Worm (Caenorhabditis elegans): ENCODE results near the gene Y57G11B.3.

DNA sequence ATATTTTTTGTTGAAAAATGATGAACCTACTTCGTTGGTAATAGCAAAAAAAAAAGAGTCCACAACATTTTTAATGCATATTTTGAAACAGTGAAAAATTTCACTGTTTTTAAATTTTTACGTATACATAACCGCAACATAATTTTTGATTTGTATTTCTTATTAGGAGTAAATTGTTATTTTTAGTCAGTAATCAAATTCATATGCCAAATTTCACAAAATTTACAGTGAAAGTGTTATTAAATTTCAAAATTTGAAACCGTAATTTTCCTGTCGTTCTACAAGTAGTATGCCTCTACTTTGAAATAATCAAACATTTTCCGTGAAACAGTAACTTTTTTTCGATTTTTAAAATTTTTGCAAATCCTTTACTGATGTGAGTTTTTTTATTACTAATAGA is 43.8 kb upstream of the Y57G11B.3 start:
- TF ChIP-seq nfyb-1 (GFP tag; IDR thresholded peaks at IDR 0.05) = no peak
- TF ChIP-seq ama-1 (optimal IDR thresholded peaks at IDR 0.05) = no peak
- TF ChIP-seq ama-1 (GFP tag; optimal IDR thresholded peaks at IDR 0.05) = no peak
- TF ChIP-seq athp-1 (tag; optimal IDR thresholded peaks at IDR 0.05) = no peak
- TF ChIP-seq unc-62 (GFP tag; optimal IDR thresholded peaks at IDR 0.05) = no peak
- TF ChIP-seq hsf-1 (GFP tag; IDR thresholded peaks at IDR 0.05) = no peak
- TF ChIP-seq pbrm-1 (GFP tag; IDR thresholded peaks at IDR 0.05) = no peak
- no peak for TF ChIP-seq rcor-1 (GFP tag; IDR thresholded peaks at IDR 0.05)
- TF ChIP-seq ceh-58 (GFP tag; IDR thresholded peaks at IDR 0.05) = no peak
- no peak for TF ChIP-seq attf-3 (GFP tag; conservative IDR thresholded peaks at IDR 0.05)
- TF ChIP-seq T26A5.8 (tag; optimal IDR thresholded peaks at IDR 0.05) = no peak
- TF ChIP-seq bed-2 (GFP tag; IDR thresholded peaks at IDR 0.05) = no peak
- no peak for TF ChIP-seq hmg-20 (GFP tag; IDR thresholded peaks at IDR 0.05)
- TF ChIP-seq atf-7 (tag; optimal IDR thresholded peaks at IDR 0.05) = no peak
- no peak for TF ChIP-seq repo-1 (tag; optimal IDR thresholded peaks at IDR 0.05)
